Worm (Caenorhabditis elegans) whole organism, midembryonic: ENCODE results near the gene dpy-1.

Source experiments
- T22C8.4 ChIP-seq: fragments of 200-800 bp; sonication (Bioruptor generic); IDR thresholded peaks from 2 replicates; pipeline ENCODE4 v1.3.6; 2022; ENCODE audit warnings: missing genetic modification characterization, missing compliant biosample characterization
- cog-1 ChIP-seq: sonication (generic microtip); optimal IDR thresholded peaks from 2 replicates; lab custom pipeline; 2016; ENCODE audit warnings: missing genetic modification characterization, missing compliant biosample characterization
- flt-1 ChIP-seq: fragments of 200-800 bp; sonication (Bioruptor generic); IDR thresholded peaks from 2 replicates; pipeline ENCODE4 v1.3.6; 2022; ENCODE audit warnings: missing genetic modification characterization, missing compliant biosample characterization
- klf-2 ChIP-seq: fragments of 200-800 bp; sonication (Bioruptor generic); conservative IDR thresholded peaks from 2 replicates; pipeline ENCODE4 v1.3.6; 2022; ENCODE audit warnings: missing genetic modification reagents, missing genetic modification characterization, missing compliant biosample characterization
- med-1 ChIP-seq: sonication (generic microtip); optimal IDR thresholded peaks from 2 replicates; lab custom pipeline; 2017; ENCODE audit warnings: missing genetic modification characterization, mild to moderate bottlenecking, missing compliant biosample characterization, antibody characterized with exemption, missing genetic modification reagents; ENCODE audit not compliant: insufficient read depth
- ref-1 ChIP-seq: fragments of 200-800 bp; sonication (Bioruptor generic); conservative IDR thresholded peaks from 2 replicates; pipeline ENCODE4 v1.3.6; 2022; ENCODE audit warnings: missing genetic modification reagents, missing genetic modification characterization, missing compliant biosample characterization
- tab-1 ChIP-seq: fragments of 200-800 bp; sonication (Bioruptor generic); IDR thresholded peaks from 2 replicates; pipeline ENCODE4 v1.3.6; 2022; ENCODE audit warnings: missing genetic modification characterization, missing compliant biosample characterization
- ztf-23 ChIP-seq: fragments of 200-800 bp; sonication (Bioruptor generic); IDR thresholded peaks from 2 replicates; pipeline ENCODE4 v1.3.6; 2022; ENCODE audit warnings: missing genetic modification reagents, missing genetic modification characterization, missing compliant biosample characterization
- ztf-29 ChIP-seq: fragments of 200-800 bp; sonication (Bioruptor generic); IDR thresholded peaks from 2 replicates; pipeline ENCODE4 v1.3.6; 2022; ENCODE audit warnings: missing genetic modification reagents, missing genetic modification characterization, missing compliant biosample characterization

Gene dpy-1

ce11 chrIII:2001210-2001609 is 46.6 kb downstream of the dpy-1 start:
- TF ChIP-seq ztf-29 (GFP tag; lab: Robert Waterston, UW) (no peak), klf-2 (no peak), T22C8.4 (GFP tag; lab: Robert Waterston, UW) (peak; percentile 58)

- no peak for TF ChIP-seq med-1
- TF ChIP-seq flt-1 (GFP tag; lab: Robert Waterston, UW), result no peak
- no peak for TF ChIP-seq klf-2
- no peak for TF ChIP-seq ztf-29 (GFP tag; lab: Robert Waterston, UW)
Observed at ce11 chrIII:1997569-1997968, 50.2 kb downstream of the dpy-1 start, which contains the start of gene lgc-42. TSS of gene lgc-42 (plus strand) at chrIII:1997869.

ce11 chrIII:1989940-1990339 is 57.9 kb downstream of the dpy-1 start:
- TF ChIP-seq ztf-23 (GFP tag; lab: Robert Waterston, UW) (no peak), ref-1 (GFP tag; lab: Robert Waterston, UW) (no peak), flt-1 (GFP tag; lab: Robert Waterston, UW) (no peak), klf-2 (no peak), cog-1 (no peak), T22C8.4 (GFP tag; lab: Robert Waterston, UW) (no peak), tab-1 (GFP tag; lab: Robert Waterston, UW) (no peak), ztf-29 (GFP tag; lab: Robert Waterston, UW) (no peak), med-1 (no peak)

- TF ChIP-seq cog-1, result no peak
- no peak for TF ChIP-seq ztf-29 (GFP tag; lab: Robert Waterston, UW)
- no peak for TF ChIP-seq ref-1 (GFP tag; lab: Robert Waterston, UW)
Observed at ce11 chrIII:1987693-1988092, 60.1 kb downstream of the dpy-1 start, which contains the start of gene Y39A3B.8. TSS of gene Y39A3B.8 (plus strand) at chrIII:1987993.
